Worm (Caenorhabditis elegans): ENCODE results near the gene dhc-4.

DNA sequence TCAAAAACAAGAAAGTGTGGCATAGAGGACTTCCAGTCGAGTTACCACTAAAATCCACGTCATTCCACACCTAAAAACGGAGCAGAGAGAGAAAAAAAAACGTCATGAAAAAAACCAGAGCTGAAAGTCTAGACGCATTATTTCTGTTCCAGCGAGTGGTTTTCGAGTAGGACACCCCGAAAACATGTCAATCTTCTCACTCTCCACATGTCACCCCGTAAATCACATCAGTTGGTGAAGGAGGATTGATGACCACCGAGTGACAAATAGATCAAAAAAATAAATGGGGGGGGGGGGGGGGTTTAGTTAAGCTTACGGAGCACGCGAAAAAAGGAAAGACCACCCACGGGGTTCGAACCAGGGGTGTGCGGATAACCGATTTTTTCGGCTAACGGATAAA is 12.0 kb upstream of the dhc-4 start:
- no peak for TF ChIP-seq fkh-10 (GFP tag; optimal IDR thresholded peaks at IDR 0.05)
- no peak for TF ChIP-seq ceh-8 (GFP tag; optimal IDR thresholded peaks at IDR 0.05)
- TF ChIP-seq egl-13 (tag; optimal IDR thresholded peaks at IDR 0.05): no peak
